Fruit fly (Drosophila melanogaster): Measurements from ENCODE around the gene Ctps.
A peak's percentile ranks its signal among the peaks of the same experiment; 100 is the strongest.

Gene Ctps

DNA sequence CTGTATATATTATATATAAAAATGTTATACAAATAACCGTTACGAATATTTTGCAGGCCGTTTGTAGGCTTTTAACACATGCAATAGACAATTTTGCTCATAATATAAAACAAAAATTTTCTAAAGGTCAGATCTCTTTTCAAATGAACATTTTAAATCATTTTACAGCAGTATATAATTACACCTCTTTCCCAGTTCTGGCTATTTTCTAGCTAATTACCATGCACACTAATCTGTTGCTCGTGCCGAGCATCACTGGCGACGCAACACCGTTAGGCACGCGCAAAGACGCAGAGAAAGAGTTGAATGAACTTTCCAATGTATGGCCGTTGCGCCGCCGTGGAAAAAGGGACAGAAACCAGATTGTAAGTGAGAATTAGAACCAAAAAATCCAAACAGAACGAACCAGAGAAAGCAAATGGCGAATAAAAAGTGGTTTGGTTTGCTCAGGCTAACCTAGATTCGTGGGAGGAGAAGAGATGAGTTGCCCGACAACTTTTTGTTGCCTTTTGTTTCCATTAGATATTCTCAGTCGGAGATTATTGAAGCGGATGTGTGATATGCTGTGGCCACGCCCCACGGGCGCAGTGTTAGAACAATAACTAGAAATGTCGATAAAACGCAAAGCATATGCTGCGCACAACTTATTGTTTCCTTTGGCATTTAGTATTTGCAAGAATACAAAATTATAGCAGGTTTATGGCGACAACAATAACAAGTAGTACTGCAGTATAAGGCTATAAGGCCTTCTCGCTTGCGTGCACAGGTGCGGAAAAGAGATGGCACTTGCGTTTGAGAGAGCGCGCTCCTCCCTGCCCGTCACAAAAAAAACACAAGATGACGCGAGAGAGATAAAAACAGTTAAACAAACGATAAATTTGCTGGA lies 43.6 kb downstream of the Ctps start (continued):
- peak in 1 of 3 experiments; percentile 39 for TF ChIP-seq lola (GFP tag; optimal IDR thresholded peaks at IDR 0.05)
- TF ChIP-seq aop (GFP tag; IDR thresholded peaks at IDR 0.05) = no peak
- TF ChIP-seq CG16815 (GFP tag; optimal IDR thresholded peaks at IDR 0.05) = no peak
- no peak for TF ChIP-seq CG4707 (GFP tag; optimal IDR thresholded peaks at IDR 0.05)
- TF ChIP-seq CG9727 (GFP tag; optimal IDR thresholded peaks at IDR 0.05) = peak; percentile 31
- no peak for TF ChIP-seq salm (tag; optimal IDR thresholded peaks at IDR 0.05)
- TF ChIP-seq pan (optimal IDR thresholded peaks at IDR 0.05) = no peak
- TF ChIP-seq pan (GFP tag; optimal IDR thresholded peaks at IDR 0.05 in 1 of 2, IDR thresholded peaks at IDR 0.05 in 1 of 2) = no peak
- peak; percentile 3 for TF ChIP-seq usp (GFP tag; optimal IDR thresholded peaks at IDR 0.05)
- TF ChIP-seq Fer1 (GFP tag; optimal IDR thresholded peaks at IDR 0.05) = no peak
- no peak for TF ChIP-seq fd64A (GFP tag; optimal IDR thresholded peaks at IDR 0.05)
- no peak for TF ChIP-seq Myb (GFP tag; optimal IDR thresholded peaks at IDR 0.05)
- no peak for TF ChIP-seq CG6689 (GFP tag; IDR thresholded peaks at IDR 0.05)
- TF ChIP-seq Fer3 (tag; optimal IDR thresholded peaks at IDR 0.05) = peak; percentile 20
- no peak for TF ChIP-seq CG17568 (GFP tag; optimal IDR thresholded peaks at IDR 0.05)
- no peak for TF ChIP-seq CG30431 (GFP tag; optimal IDR thresholded peaks at IDR 0.05)
- no peak for TF ChIP-seq Deaf1 (tag; optimal IDR thresholded peaks at IDR 0.05)
- no peak for TF ChIP-seq CG7786 (GFP tag; optimal IDR thresholded peaks at IDR 0.05)
- peak; percentile 95 for TF ChIP-seq sqz (GFP tag; optimal IDR thresholded peaks at IDR 0.05)
- TF ChIP-seq tin (GFP tag; optimal IDR thresholded peaks at IDR 0.05) = peak; percentile 40
- TF ChIP-seq grn (GFP tag; optimal IDR thresholded peaks at IDR 0.05) = peak; percentile 86
- no peak for TF ChIP-seq CG6813 (GFP tag; optimal IDR thresholded peaks at IDR 0.05)
- TF ChIP-seq rib (GFP tag; IDR thresholded peaks at IDR 0.05) = peak; percentile 39; the same call in 1 of the 2 replicates
- TF ChIP-seq crp (GFP tag; optimal IDR thresholded peaks at IDR 0.05) = no peak
- no peak for TF ChIP-seq CkIIα-i1 (GFP tag; IDR thresholded peaks at IDR 0.05)
- no peak for TF ChIP-seq CG7556 (GFP tag; optimal IDR thresholded peaks at IDR 0.05)
- no peak for TF ChIP-seq eyg (GFP tag; optimal IDR thresholded peaks at IDR 0.05)
- TF ChIP-seq CG7963 (GFP tag; IDR thresholded peaks at IDR 0.05; ENCODE audit: partially characterized antibody) = no peak
- no peak for TF ChIP-seq CG16813 (GFP tag; IDR thresholded peaks at IDR 0.05; ENCODE audit: partially characterized antibody)
- TF ChIP-seq CG18262 (tag; optimal IDR thresholded peaks at IDR 0.05) = peak; percentile 33
- TF ChIP-seq gt (GFP tag; IDR thresholded peaks at IDR 0.05) = no peak
- peak; percentile 30 for TF ChIP-seq Kr (GFP tag; optimal IDR thresholded peaks at IDR 0.05)
- TF ChIP-seq btn (GFP tag; optimal IDR thresholded peaks at IDR 0.05) = no peak
- no peak for TF ChIP-seq NC2β (GFP tag; optimal IDR thresholded peaks at IDR 0.05)
- TF ChIP-seq sr (GFP tag; IDR thresholded peaks at IDR 0.05) = no peak
- TF ChIP-seq lov (optimal IDR thresholded peaks at IDR 0.05) = no peak
- TF ChIP-seq lov (GFP tag; IDR thresholded peaks at IDR 0.05) = no peak
- no peak for TF ChIP-seq sima (GFP tag; optimal IDR thresholded peaks at IDR 0.05)
- no peak for TF ChIP-seq D19B (GFP tag; optimal IDR thresholded peaks at IDR 0.05)
- no peak for TF ChIP-seq unc-4 (GFP tag; IDR thresholded peaks at IDR 0.05; ENCODE audit: partially characterized antibody)
- no peak for TF ChIP-seq Nf-YA (GFP tag; IDR thresholded peaks at IDR 0.05)
- no peak for TF ChIP-seq CG6765 (GFP tag; optimal IDR thresholded peaks at IDR 0.05)
- no peak for TF ChIP-seq CG2889 (GFP tag; IDR thresholded peaks at IDR 0.05)
- TF ChIP-seq tup (GFP tag; optimal IDR thresholded peaks at IDR 0.05) = no peak
- peak; percentile 46; the same call in 1 of the 2 replicates for TF ChIP-seq Rx (GFP tag; IDR thresholded peaks at IDR 0.05)
- TF ChIP-seq Ptx1 (GFP tag; IDR thresholded peaks at IDR 0.05) = peak; percentile 49; the same call in 1 of the 2 replicates
- 0 out of 2 replicates have a peak, but pooled peaks have one; percentile 24 for TF ChIP-seq CG14014 (GFP tag; IDR thresholded peaks at IDR 0.05)
- TF ChIP-seq GATAe (GFP tag; conservative IDR thresholded peaks at IDR 0.05) = no peak
- TF ChIP-seq Taf1 (GFP tag; IDR thresholded peaks at IDR 0.05) = no peak

Measured in whole organism, embryonic.